Fruit fly (Drosophila melanogaster) whole organism, embryonic: Measurements from ENCODE around the gene chrb.

Experiments used
- CG10543 ChIP-seq: fragments of 200-800 bp; sonication (Bioruptor generic); optimal IDR thresholded peaks from 3 replicates; lab custom pipeline; 2017; ENCODE audit warnings: missing biosample characterization, mild to moderate bottlenecking, missing genetic modification characterization, moderate library complexity
- CG11093 ChIP-seq: fragments of 200-800 bp; sonication (Bioruptor generic); IDR thresholded peaks from 3 replicates; pipeline ENCODE4 v1.3.6; 2022; ENCODE audit warnings: missing biosample characterization, missing genetic modification characterization
- CG11398 ChIP-seq: fragments of 200-800 bp; sonication (Bioruptor generic); optimal IDR thresholded peaks from 2 replicates; lab custom pipeline; 2016; ENCODE audit warnings: missing biosample characterization, missing genetic modification characterization
- CG12155 ChIP-seq: fragments of 200-800 bp; sonication (Bioruptor generic); optimal IDR thresholded peaks from 3 replicates; lab custom pipeline; 2016; ENCODE audit warnings: missing biosample characterization, missing genetic modification characterization
- CG1233 ChIP-seq: fragments of 200-800 bp; sonication (Bioruptor generic); optimal IDR thresholded peaks from 4 replicates; lab custom pipeline; 2018; ENCODE audit warnings: missing biosample characterization, mild to moderate bottlenecking, missing genetic modification characterization
- CG12659 ChIP-seq: fragments of 200-800 bp; sonication (Bioruptor generic); optimal IDR thresholded peaks from 3 replicates; lab custom pipeline; 2017; ENCODE audit warnings: mild to moderate bottlenecking, missing biosample characterization, missing genetic modification reagents, missing genetic modification characterization
- CG13287 ChIP-seq: fragments of 200-800 bp; sonication (Bioruptor generic); IDR thresholded peaks from 2 replicates; pipeline ENCODE4 v1.3.6; 2022; ENCODE audit warnings: missing biosample characterization, missing genetic modification characterization; ENCODE audit not compliant: partially characterized antibody
- CG14441 ChIP-seq: fragments of 200-800 bp; sonication (Bioruptor generic); IDR thresholded peaks from 2 replicates; pipeline ENCODE4 v1.3.6; 2022; ENCODE audit warnings: missing biosample characterization, missing genetic modification characterization
- CG1603 ChIP-seq: fragments of 200-800 bp; sonication (Bioruptor generic); optimal IDR thresholded peaks from 2 replicates; lab custom pipeline; 2019; ENCODE audit warnings: missing biosample characterization, mild to moderate bottlenecking, missing genetic modification characterization, moderate library complexity
- CG17385 ChIP-seq: fragments of 200-800 bp; sonication (Bioruptor generic); optimal IDR thresholded peaks from 3 replicates; lab custom pipeline; 2018; ENCODE audit warnings: missing biosample characterization, mild to moderate bottlenecking, missing genetic modification characterization
- CG17802 ChIP-seq: fragments of 200-800 bp; sonication (Bioruptor generic); optimal IDR thresholded peaks from 2 replicates; lab custom pipeline; 2018; ENCODE audit warnings: missing biosample characterization, mild to moderate bottlenecking, missing genetic modification characterization, moderate library complexity
- CG2116 ChIP-seq: fragments of 200-800 bp; sonication (Bioruptor generic); optimal IDR thresholded peaks from 3 replicates; lab custom pipeline; 2018; ENCODE audit warnings: missing biosample characterization, mild to moderate bottlenecking, missing genetic modification characterization
- CG30020 ChIP-seq: fragments of 200-800 bp; optimal IDR thresholded peaks from 2 replicates; lab custom pipeline; 2019; ENCODE audit warnings: missing biosample characterization, mild to moderate bottlenecking, missing genetic modification characterization, moderate library complexity
- CG3407 ChIP-seq: fragments of 200-800 bp; sonication (Bioruptor generic); optimal IDR thresholded peaks from 2 replicates; lab custom pipeline; 2018; ENCODE audit warnings: missing biosample characterization, mild to moderate bottlenecking, missing genetic modification characterization
- CG3726 ChIP-seq: fragments of 200-800 bp; sonication (Bioruptor generic); IDR thresholded peaks from 3 replicates; pipeline ENCODE4, ENCODE4 v1.3.6; 2022; ENCODE audit warnings: missing biosample characterization, missing genetic modification characterization
- CG4360 ChIP-seq: fragments of 200-800 bp; sonication (Bioruptor generic); IDR thresholded peaks from 2 replicates; pipeline ENCODE4 v1.3.6; 2022; ENCODE audit warnings: missing biosample characterization, missing genetic modification characterization
- CG43689 ChIP-seq: fragments of 200-800 bp; sonication (Bioruptor generic); IDR thresholded peaks from 2 replicates; pipeline ENCODE4 v1.3.6; 2022; ENCODE audit warnings: missing biosample characterization, missing genetic modification characterization
- CG4730 ChIP-seq: fragments of 200-800 bp; sonication (Bioruptor generic); IDR thresholded peaks from 2 replicates; pipeline ENCODE4 v1.3.6; 2022; ENCODE audit warnings: missing biosample characterization, missing genetic modification characterization
- CG7839 ChIP-seq: fragments of 200-800 bp; sonication (Bioruptor generic); optimal IDR thresholded peaks from 3 replicates; lab custom pipeline; 2018; ENCODE audit warnings: missing biosample characterization, mild to moderate bottlenecking, missing genetic modification characterization, moderate library complexity
- CG9797 ChIP-seq: fragments of 200-800 bp; sonication (Bioruptor generic); optimal IDR thresholded peaks from 3 replicates; lab custom pipeline; 2018; ENCODE audit warnings: missing biosample characterization, mild to moderate bottlenecking, missing genetic modification characterization
- Deaf1 ChIP-seq: fragments of 200-800 bp; optimal IDR thresholded peaks from 3 replicates; lab custom pipeline; 2019; ENCODE audit warnings: missing biosample characterization, mild to moderate bottlenecking, missing genetic modification characterization, moderate library complexity
- Gsc ChIP-seq: fragments of 200-800 bp; sonication (Bioruptor generic); IDR thresholded peaks from 2 replicates; pipeline ENCODE4 v1.3.6; 2022; ENCODE audit warnings: missing biosample characterization, missing genetic modification characterization
- H15 ChIP-seq: fragments of 200-800 bp; sonication (Bioruptor generic); IDR thresholded peaks from 3 replicates; pipeline ENCODE4 v1.3.6; 2022; ENCODE audit warnings: missing biosample characterization, missing genetic modification characterization
- HmgZ ChIP-seq: fragments of 200-800 bp; sonication (Bioruptor generic); optimal IDR thresholded peaks from 2 replicates; lab custom pipeline; 2018; ENCODE audit warnings: missing biosample characterization, mild to moderate bottlenecking, missing genetic modification characterization
- Hr3 ChIP-seq: fragments of 200-800 bp; sonication (Bioruptor generic); optimal IDR thresholded peaks from 3 replicates; lab custom pipeline; 2016; ENCODE audit warnings: missing biosample characterization, missing genetic modification characterization
- MTF-1 ChIP-seq: fragments of 200-800 bp; sonication (Bioruptor generic); optimal IDR thresholded peaks from 2 replicates; lab custom pipeline; 2018; ENCODE audit warnings: missing biosample characterization, mild to moderate bottlenecking, missing genetic modification characterization, borderline replicate concordance
- NC2β ChIP-seq: fragments of 200-800 bp; sonication (Bioruptor generic); optimal IDR thresholded peaks from 2 replicates; lab custom pipeline; 2016; ENCODE audit warnings: missing biosample characterization, missing genetic modification characterization
- Pdp1 ChIP-seq, 2 experiments: fragments of 200-800 bp; sonication (Bioruptor generic); optimal IDR thresholded peaks; 3 replicates each; lab custom pipeline; 2016; ENCODE audit warnings: missing biosample characterization in 2 of 2, missing genetic modification characterization in 2 of 2, mild to moderate bottlenecking in 1 of 2, moderate library complexity in 1 of 2
- Ptx1 ChIP-seq: fragments of 200-800 bp; sonication (Bioruptor generic); IDR thresholded peaks from 2 replicates; pipeline ENCODE4 v1.3.6; 2022; ENCODE audit warnings: missing biosample characterization, missing genetic modification characterization
- Rfx ChIP-seq: fragments of 200-800 bp; sonication (Bioruptor generic); IDR thresholded peaks from 2 replicates; pipeline ENCODE4 v1.3.6; 2022; ENCODE audit warnings: missing biosample characterization, missing genetic modification characterization
- Vsx1 ChIP-seq: fragments of 200-800 bp; sonication (Bioruptor generic); optimal IDR thresholded peaks from 2 replicates; lab custom pipeline; 2017; ENCODE audit warnings: missing biosample characterization, mild to moderate bottlenecking, missing genetic modification characterization, missing genetic modification reagents
- ara ChIP-seq: fragments of 200-800 bp; sonication (Bioruptor generic); IDR thresholded peaks from 2 replicates; pipeline ENCODE4 v1.3.6; 2022; ENCODE audit warnings: missing biosample characterization, missing genetic modification characterization
- cad ChIP-seq: fragments of >200 bp; optimal IDR thresholded peaks from 2 replicates; lab custom pipeline; 2017; ENCODE audit warnings: missing biosample characterization, missing genetic modification characterization
- dpn ChIP-seq, 2 experiments: fragments of 200-800 bp; sonication (Bioruptor generic); optimal IDR thresholded peaks; 3 replicates each; lab custom pipeline; 2016; ENCODE audit warnings: missing biosample characterization in 2 of 2, missing genetic modification characterization in 2 of 2
- fd64A ChIP-seq: fragments of 200-800 bp; sonication (Bioruptor generic); optimal IDR thresholded peaks from 3 replicates; lab custom pipeline; 2018; ENCODE audit warnings: missing biosample characterization, mild to moderate bottlenecking, missing genetic modification characterization
- gce ChIP-seq: fragments of 200-800 bp; sonication (Bioruptor generic); IDR thresholded peaks from 3 replicates; pipeline ENCODE4 v1.3.6; 2022; ENCODE audit warnings: missing biosample characterization, missing genetic modification characterization
- gcm ChIP-seq: fragments of 200-800 bp; sonication (Bioruptor generic); optimal IDR thresholded peaks from 2 replicates; lab custom pipeline; 2019; ENCODE audit warnings: missing biosample characterization, mild to moderate bottlenecking, missing genetic modification characterization, moderate library complexity
- ken ChIP-seq: fragments of 200-800 bp; sonication (Bioruptor generic); IDR thresholded peaks from 3 replicates; pipeline ENCODE4 v1.3.6; 2022; ENCODE audit warnings: missing biosample characterization, missing genetic modification characterization
- lab ChIP-seq: fragments of 200-800 bp; sonication (Bioruptor generic); optimal IDR thresholded peaks from 3 replicates; lab custom pipeline; 2017; ENCODE audit warnings: missing biosample characterization, missing genetic modification characterization, mild to moderate bottlenecking, moderate library complexity, missing genetic modification reagents
- nau ChIP-seq: fragments of 200-800 bp; sonication (Bioruptor generic); optimal IDR thresholded peaks from 3 replicates; lab custom pipeline; 2017; ENCODE audit warnings: missing biosample characterization, mild to moderate bottlenecking, missing genetic modification characterization, missing genetic modification reagents
- onecut ChIP-seq: fragments of 200-800 bp; sonication (Bioruptor generic); IDR thresholded peaks from 2 replicates; pipeline ENCODE4 v1.3.6; 2022; ENCODE audit warnings: missing biosample characterization, missing genetic modification characterization
- psq ChIP-seq: fragments of 200-800 bp; sonication (Bioruptor generic); optimal IDR thresholded peaks from 2 replicates; lab custom pipeline; 2017; ENCODE audit warnings: missing biosample characterization, missing genetic modification characterization
- ranshi ChIP-seq: fragments of 200-800 bp; sonication (Bioruptor generic); IDR thresholded peaks from 2 replicates; pipeline ENCODE4 v1.3.6; 2022; ENCODE audit warnings: missing biosample characterization, missing genetic modification characterization
- slbo ChIP-seq: fragments of 200-800 bp; sonication (Bioruptor generic); IDR thresholded peaks from 2 replicates; pipeline ENCODE4 v1.3.6; 2022; ENCODE audit warnings: missing biosample characterization, missing genetic modification characterization
- sr ChIP-seq: fragments of 200-800 bp; sonication (Bioruptor generic); IDR thresholded peaks from 3 replicates; pipeline ENCODE4 v1.3.6; 2022; ENCODE audit warnings: missing biosample characterization, missing genetic modification characterization
- tin ChIP-seq: fragments of 200-800 bp; sonication (Bioruptor generic); optimal IDR thresholded peaks from 3 replicates; lab custom pipeline; 2016; ENCODE audit warnings: missing biosample characterization, missing genetic modification characterization
- trem ChIP-seq: fragments of 200-800 bp; optimal IDR thresholded peaks from 3 replicates; lab custom pipeline; 2019; ENCODE audit warnings: missing biosample characterization, mild to moderate bottlenecking, missing genetic modification characterization, moderate library complexity
- trh ChIP-seq: fragments of 200-800 bp; sonication (Bioruptor generic); optimal IDR thresholded peaks from 2 replicates; lab custom pipeline; 2016; ENCODE audit warnings: missing biosample characterization, missing genetic modification characterization
- z ChIP-seq: fragments of 200-800 bp; sonication (Bioruptor generic); IDR thresholded peaks from 3 replicates; pipeline ENCODE4 v1.3.6; 2022; ENCODE audit warnings: missing biosample characterization, missing genetic modification characterization

chrb gene

dm6 chr3L:11487327-11487973, at the start of gene chrb (continued):
- TF ChIP-seq fd64A (GFP tag; lab: Kevin White, UChicago) (peak; percentile 61), MTF-1 (GFP tag; lab: Kevin White, UChicago) (peak; percentile 52), Ptx1 (GFP tag; lab: Robert Waterston, UW) (peak; percentile 23; the same call in 1 of the 2 replicates), CG2116 (GFP tag; lab: Kevin White, UChicago) (peak; percentile 32), gce (GFP tag; lab: Robert Waterston, UW) (peak; percentile 76; the same call in 1 of the 3 replicates), HmgZ (tag; lab: Kevin White, UChicago) (peak; percentile 46), nau (GFP tag; lab: Kevin White, UChicago) (peak; percentile 42), CG17802 (tag; lab: Kevin White, UChicago) (peak; percentile 41), CG17385 (GFP tag; lab: Kevin White, UChicago) (peak; percentile 98), CG11093 (GFP tag; lab: Robert Waterston, UW) (no peak; the same call in 2 of the 3 replicates), CG9797 (peak; percentile 16), CG12659 (GFP tag; lab: Kevin White, UChicago) (peak; percentile 41), Gsc (GFP tag; lab: Robert Waterston, UW) (no peak), dpn (GFP tag; optimal IDR thresholded peaks at IDR 0.05; lab: Kevin White, UChicago) (peak; percentile 23 to 54), ranshi (peak; percentile 37; the same call in 1 of the 2 replicates), CG43689 (GFP tag; lab: Robert Waterston, UW) (no peak), trh (no peak), z (GFP tag; lab: Robert Waterston, UW) (peak; percentile 97), H15 (GFP tag; lab: Robert Waterston, UW) (0 out of 3 replicates have a peak, but pooled peaks have one; percentile 17), slbo (GFP tag; lab: Robert Waterston, UW) (peak; percentile 25; the same call in 1 of the 2 replicates), tin (peak; percentile 17), CG14441 (no peak), gcm (GFP tag; lab: Kevin White, UChicago) (peak; percentile 41), CG4360 (GFP tag; lab: Robert Waterston, UW) (peak; percentile 79), sr (GFP tag; lab: Robert Waterston, UW) (peak; percentile 52; the same call in 1 of the 3 replicates), Rfx (GFP tag; lab: Robert Waterston, UW) (peak; percentile 39; the same call in 1 of the 2 replicates), CG3726 (GFP tag; lab: Robert Waterston, UW) (0 out of 3 replicates have a peak, but pooled peaks have one; percentile 30), ken (GFP tag; lab: Robert Waterston, UW) (peak; percentile 71; the same call in 2 of the 3 replicates), psq (peak; percentile 77), CG10543 (GFP tag; lab: Kevin White, UChicago) (peak; percentile 74), Hr3 (no peak), CG11398 (GFP tag; lab: Kevin White, UChicago) (peak; percentile 43), CG4730 (GFP tag; lab: Robert Waterston, UW) (no peak), CG12155 (GFP tag; lab: Kevin White, UChicago) (no peak), Vsx1 (GFP tag; lab: Kevin White, UChicago) (peak; percentile 47), Deaf1 (peak; percentile 58), onecut (peak; percentile 41; the same call in 1 of the 2 replicates), trem (tag; lab: Kevin White, UChicago) (peak; percentile 27), CG1603 (tag; lab: Kevin White, UChicago) (peak; percentile 46), CG3407 (GFP tag; lab: Kevin White, UChicago) (peak; percentile 87), CG1233 (GFP tag; lab: Kevin White, UChicago) (peak; percentile 25), Pdp1 (GFP tag; optimal IDR thresholded peaks at IDR 0.05; lab: Kevin White, UChicago) (peak in 1 of 2 experiments; percentile 52), CG13287 (GFP tag; lab: Robert Waterston, UW) (peak; percentile 67), CG7839 (peak; percentile 34), CG30020 (no peak), ara (GFP tag; lab: Robert Waterston, UW) (peak; percentile 63; the same call in 1 of the 2 replicates), NC2β (GFP tag; lab: Kevin White, UChicago) (peak; percentile 74), lab (peak; percentile 79), cad (GFP tag; lab: Kevin White, UChicago) (peak; percentile 41)
